Worm (Caenorhabditis elegans) whole organism, midembryonic: ENCODE measurements around the gene col-163.

ENCODE experiments used
- T22C8.4 ChIP-seq: fragments of 200-800 bp; sonication (Bioruptor generic); IDR thresholded peaks from 2 replicates; pipeline ENCODE4 v1.3.6; 2022; ENCODE audit warnings: missing genetic modification characterization, missing compliant biosample characterization
- cog-1 ChIP-seq: sonication (generic microtip); optimal IDR thresholded peaks from 2 replicates; lab custom pipeline; 2016; ENCODE audit warnings: missing genetic modification characterization, missing compliant biosample characterization
- flt-1 ChIP-seq: fragments of 200-800 bp; sonication (Bioruptor generic); IDR thresholded peaks from 2 replicates; pipeline ENCODE4 v1.3.6; 2022; ENCODE audit warnings: missing genetic modification characterization, missing compliant biosample characterization
- ref-1 ChIP-seq: fragments of 200-800 bp; sonication (Bioruptor generic); conservative IDR thresholded peaks from 2 replicates; pipeline ENCODE4 v1.3.6; 2022; ENCODE audit warnings: missing genetic modification reagents, missing genetic modification characterization, missing compliant biosample characterization
- tab-1 ChIP-seq: fragments of 200-800 bp; sonication (Bioruptor generic); IDR thresholded peaks from 2 replicates; pipeline ENCODE4 v1.3.6; 2022; ENCODE audit warnings: missing genetic modification characterization, missing compliant biosample characterization
- ztf-29 ChIP-seq: fragments of 200-800 bp; sonication (Bioruptor generic); IDR thresholded peaks from 2 replicates; pipeline ENCODE4 v1.3.6; 2022; ENCODE audit warnings: missing genetic modification reagents, missing genetic modification characterization, missing compliant biosample characterization

ce11 chrV:20636855-20637254 lies 37.0 kb downstream of the col-163 start, which contains the start of gene ttr-13:
- TF ChIP-seq tab-1 (no peak), flt-1 (GFP tag; lab: Robert Waterston, UW) (no peak), ref-1 (GFP tag; lab: Robert Waterston, UW) (no peak), cog-1 (tag; lab: Kevin White, UChicago) (no peak), T22C8.4 (no peak), ztf-29 (no peak)
